Worm (Caenorhabditis elegans) whole organism, early embryonic: ENCODE data around the gene F55G7.5.
A peak's percentile ranks its signal among the peaks of the same experiment; 100 is the strongest.

Source experiments
- B0310.2 ChIP-seq: sonication (generic microtip); optimal IDR thresholded peaks from 2 replicates; lab custom pipeline; 2016; ENCODE audit warnings: mild to moderate bottlenecking, missing genetic modification characterization, missing compliant biosample characterization
- F13C5.2 ChIP-seq: sonication (generic microtip); optimal IDR thresholded peaks from 2 replicates; lab custom pipeline; 2017; ENCODE audit warnings: mild to moderate bottlenecking, missing genetic modification characterization, inconsistent platforms, missing compliant biosample characterization
- aly-1 ChIP-seq: sonication (generic microtip); optimal IDR thresholded peaks from 2 replicates; lab custom pipeline; 2016; ENCODE audit warnings: missing genetic modification characterization, missing compliant biosample characterization
- ama-1 ChIP-seq: fragments of 150-350 bp; optimal IDR thresholded peaks from 2 replicates; lab custom pipeline; 2014
- ceh-13 ChIP-seq: fragments of 200-800 bp; sonication (Bioruptor generic); optimal IDR thresholded peaks from 2 replicates; lab custom pipeline; 2018; ENCODE audit warnings: mild to moderate bottlenecking, missing genetic modification characterization, missing compliant biosample characterization
- ceh-36 ChIP-seq: sonication (generic microtip); optimal IDR thresholded peaks from 2 replicates; lab custom pipeline; 2016; ENCODE audit warnings: missing genetic modification characterization, inconsistent platforms, missing compliant biosample characterization
- ets-7 ChIP-seq: sonication (generic microtip); optimal IDR thresholded peaks from 2 replicates; lab custom pipeline; 2016; ENCODE audit warnings: missing genotype, missing genetic modification characterization, missing compliant biosample characterization
- flt-1 ChIP-seq: fragments of 200-800 bp; sonication (Bioruptor generic); IDR thresholded peaks from 2 replicates; pipeline ENCODE4 v1.3.6; 2022; ENCODE audit warnings: missing genetic modification characterization, missing compliant biosample characterization
- hmbx-1 ChIP-seq: sonication (generic microtip); optimal IDR thresholded peaks from 2 replicates; lab custom pipeline; 2016; ENCODE audit warnings: mild to moderate bottlenecking, missing genetic modification characterization, missing compliant biosample characterization
- hmg-4 ChIP-seq: fragments of 200-800 bp; sonication (Bioruptor generic); optimal IDR thresholded peaks from 2 replicates; lab custom pipeline; 2018; ENCODE audit warnings: mild to moderate bottlenecking, missing genetic modification characterization, missing compliant biosample characterization
- hnd-1 ChIP-seq: sonication (generic microtip); optimal IDR thresholded peaks from 2 replicates; lab custom pipeline; 2016; ENCODE audit warnings: missing genetic modification characterization, missing compliant biosample characterization
- pes-1 ChIP-seq: fragments of 200-800 bp; sonication (Bioruptor generic); IDR thresholded peaks from 2 replicates; pipeline ENCODE4 v1.3.6; 2022; ENCODE audit warnings: missing genetic modification reagents, missing genetic modification characterization, missing compliant biosample characterization
- scrt-1 ChIP-seq: fragments of 200-800 bp; sonication (Bioruptor generic); IDR thresholded peaks from 2 replicates; pipeline ENCODE4 v1.3.6; 2022; ENCODE audit warnings: missing genetic modification characterization, missing compliant biosample characterization
- sea-1 ChIP-seq: fragments of 200-800 bp; sonication (Bioruptor generic); conservative IDR thresholded peaks from 2 replicates; pipeline ENCODE4 v1.3.6; 2022; ENCODE audit warnings: missing genetic modification characterization, missing compliant biosample characterization
- tbx-11 ChIP-seq: fragments of 200-800 bp; sonication (Bioruptor generic); IDR thresholded peaks from 2 replicates; pipeline ENCODE4 v1.3.6; 2022; ENCODE audit warnings: missing genetic modification characterization, missing compliant biosample characterization
- tbx-37 ChIP-seq: fragments of 200-800 bp; sonication (Bioruptor generic); conservative IDR thresholded peaks from 2 replicates; pipeline ENCODE4 v1.3.6; 2022; ENCODE audit warnings: missing genetic modification reagents, missing genetic modification characterization, missing compliant biosample characterization
- tra-4 ChIP-seq: sonication (generic microtip); optimal IDR thresholded peaks from 2 replicates; lab custom pipeline; 2017; ENCODE audit warnings: missing genetic modification characterization, missing compliant biosample characterization

Gene F55G7.5

DNA sequence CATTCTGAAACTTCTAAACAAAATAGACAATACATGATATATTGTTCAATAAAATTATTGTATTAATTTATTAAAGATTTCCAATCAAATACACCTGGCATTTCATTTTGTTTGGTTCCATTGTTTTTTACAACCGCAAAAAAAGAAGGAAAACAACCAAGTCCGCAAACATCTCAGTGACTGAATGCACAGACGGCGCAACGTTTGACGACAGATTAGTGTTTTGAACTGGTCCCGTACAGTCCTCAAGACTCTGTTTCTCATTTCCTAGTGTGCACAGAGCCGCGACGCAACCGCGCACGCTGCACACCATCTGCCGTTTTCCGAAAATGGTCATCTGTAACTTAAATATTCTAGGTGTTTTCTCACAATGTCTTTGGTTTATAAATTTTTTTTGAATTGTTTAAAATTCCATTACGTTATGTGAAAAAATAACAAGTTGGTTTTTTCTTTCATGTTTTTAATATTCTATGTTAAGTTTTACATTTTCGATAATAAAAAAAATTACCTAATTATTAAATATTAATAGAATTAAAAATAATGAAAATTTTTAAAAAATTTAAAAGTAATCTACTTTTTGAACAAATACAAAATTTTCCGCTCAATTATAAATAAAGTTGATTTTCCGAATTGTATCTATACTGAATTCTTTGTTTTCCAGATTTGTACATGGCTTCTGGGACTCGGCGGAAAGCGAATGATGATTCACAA lies 9.6 kb upstream of the F55G7.5 start, which contains the start of gene lsd-1:
TSS of gene lsd-1 (plus strand) at position 661 of the 711 bp plus-strand sequence.
- TF ChIP-seq hmg-4 (GFP tag; lab: Kevin White, UChicago) (peak; percentile 7), ets-7 (tag; lab: Kevin White, UChicago) (no peak)

DNA sequence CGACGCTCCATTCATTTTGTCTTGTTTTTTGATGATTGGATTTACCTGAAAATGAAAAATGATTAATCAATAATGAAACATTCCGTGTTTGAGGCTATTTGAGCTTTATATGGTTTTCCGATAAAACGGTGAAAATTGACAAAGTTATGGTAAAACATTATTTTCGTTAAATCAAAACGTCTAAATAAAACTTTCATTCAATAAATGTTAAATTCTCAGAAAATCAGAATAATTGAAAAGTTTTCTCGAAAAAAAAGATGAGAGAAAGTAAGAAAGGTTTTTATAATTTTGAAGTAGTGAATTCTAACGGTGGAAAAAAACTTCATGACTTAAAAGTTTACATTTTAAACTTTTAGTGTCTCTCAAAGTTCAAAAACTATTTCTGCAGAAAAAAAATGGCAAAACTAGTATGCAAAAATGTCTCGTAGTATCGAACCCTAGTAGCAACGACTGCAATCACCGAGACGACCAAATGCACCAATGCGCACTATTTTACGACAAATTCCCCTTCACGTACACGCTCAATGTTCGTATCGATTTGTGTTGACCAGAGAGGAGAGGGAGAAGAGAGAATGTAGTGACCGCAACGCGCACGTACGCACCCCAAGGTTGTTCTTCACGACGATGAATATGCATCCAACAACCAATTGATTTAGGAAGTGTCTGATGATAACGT lies 8.2 kb upstream of the F55G7.5 start, which contains the start of gene nfya-1:
TSS of gene nfya-1 (minus strand) at position 51 of the 676 bp plus-strand sequence.
- no peak for TF ChIP-seq flt-1
- TF ChIP-seq B0310.2 (tag; lab: Kevin White, UChicago), result no peak
- no peak for TF ChIP-seq ets-7 (tag; lab: Kevin White, UChicago)
- TF ChIP-seq ama-1 (lab: Kevin White, UChicago), result no peak
- no peak for TF ChIP-seq aly-1 (tag; lab: Kevin White, UChicago)
- TF ChIP-seq pes-1 (GFP tag; lab: Robert Waterston, UW), result no peak
- no peak for TF ChIP-seq ceh-36 (tag; lab: Kevin White, UChicago)
- TF ChIP-seq sea-1 (GFP tag; lab: Robert Waterston, UW), result no peak
- TF ChIP-seq F13C5.2 (tag; lab: Kevin White, UChicago), result peak; percentile 9

DNA sequence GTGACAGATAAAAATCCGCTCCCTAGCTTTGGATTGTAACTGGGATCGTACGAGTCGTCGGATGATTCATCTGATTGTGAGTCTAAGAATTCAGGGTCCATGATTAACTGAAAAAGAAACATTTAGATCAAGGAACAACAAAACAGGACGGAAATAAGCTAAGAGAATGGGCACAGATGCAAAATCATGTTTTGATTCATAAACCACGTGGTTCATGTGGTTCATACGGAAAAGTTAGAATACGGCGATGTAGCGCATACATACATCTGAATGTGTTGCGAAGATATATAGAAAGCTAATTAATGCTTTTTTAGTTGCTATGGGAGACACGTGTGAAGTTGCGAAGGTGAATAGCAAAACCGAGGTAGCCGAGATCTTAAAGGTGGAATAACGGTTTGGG lies 3.2 kb upstream of the F55G7.5 start, which contains the start of gene F55G7.3:
TSS of gene F55G7.3 (minus strand) at position 101 of the 400 bp plus-strand sequence.
- no peak for TF ChIP-seq flt-1
- no peak for TF ChIP-seq hmbx-1
- no peak for TF ChIP-seq F13C5.2 (tag; lab: Kevin White, UChicago)
- no peak for TF ChIP-seq ceh-13 (GFP tag; lab: Kevin White, UChicago)
- no peak for TF ChIP-seq ets-7 (tag; lab: Kevin White, UChicago)
- no peak for TF ChIP-seq tbx-37 (GFP tag; lab: Robert Waterston, UW)
- no peak for TF ChIP-seq ama-1 (lab: Kevin White, UChicago)
- TF ChIP-seq hnd-1 (tag; lab: Kevin White, UChicago), result no peak
- TF ChIP-seq hmg-4 (GFP tag; lab: Kevin White, UChicago), result no peak
- no peak for TF ChIP-seq scrt-1
- no peak for TF ChIP-seq aly-1 (tag; lab: Kevin White, UChicago)
- no peak for TF ChIP-seq tra-4 (tag; lab: Kevin White, UChicago)
- no peak for TF ChIP-seq ceh-36 (tag; lab: Kevin White, UChicago)
- TF ChIP-seq tbx-11 (GFP tag; lab: Robert Waterston, UW), result no peak
- TF ChIP-seq sea-1 (GFP tag; lab: Robert Waterston, UW), result no peak

DNA sequence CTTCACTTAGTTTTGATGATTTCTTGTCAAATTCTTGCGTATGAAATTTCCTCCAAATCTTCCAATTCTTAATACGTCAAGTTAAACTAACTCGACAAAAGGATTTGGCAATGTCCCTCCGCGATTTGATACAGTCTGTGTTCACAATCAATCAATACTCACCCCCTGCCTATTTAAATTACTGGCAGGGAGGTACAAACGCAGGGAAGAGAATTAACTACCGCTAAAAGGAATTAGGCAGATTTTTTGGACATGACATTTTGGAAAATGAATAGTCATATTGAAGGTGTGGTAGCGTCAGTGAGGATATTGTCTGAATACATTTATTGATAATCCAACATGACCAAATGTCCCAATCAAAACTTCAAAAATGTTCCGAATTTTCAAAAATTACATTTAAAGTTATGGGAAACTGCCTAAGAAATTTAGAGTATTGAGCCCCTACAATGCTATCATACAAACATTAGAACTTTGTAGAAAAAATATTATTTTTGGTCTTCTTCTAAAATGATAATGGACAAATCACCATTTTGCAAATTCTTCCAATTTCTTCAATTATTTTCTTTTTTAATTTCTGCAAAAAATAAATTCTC lies 1.3 kb downstream of the F55G7.5 start:
- TF ChIP-seq ceh-36 (tag; lab: Kevin White, UChicago) (peak; percentile 31), hmbx-1 (no peak), B0310.2 (tag; lab: Kevin White, UChicago) (no peak), ceh-13 (GFP tag; lab: Kevin White, UChicago) (no peak), tbx-11 (GFP tag; lab: Robert Waterston, UW) (0 out of 2 replicates have a peak, but pooled peaks have one; percentile 69), aly-1 (tag; lab: Kevin White, UChicago) (no peak), tbx-37 (GFP tag; lab: Robert Waterston, UW) (peak; percentile 59; the same call in 1 of the 2 replicates), F13C5.2 (tag; lab: Kevin White, UChicago) (peak; percentile 93), scrt-1 (peak; percentile 60), ama-1 (lab: Kevin White, UChicago) (no peak), hnd-1 (tag; lab: Kevin White, UChicago) (peak; percentile 2), flt-1 (peak; percentile 67), hmg-4 (GFP tag; lab: Kevin White, UChicago) (peak; percentile 81), tra-4 (tag; lab: Kevin White, UChicago) (no peak), ets-7 (tag; lab: Kevin White, UChicago) (peak; percentile 4), pes-1 (GFP tag; lab: Robert Waterston, UW) (no peak; the same call in 1 of the 2 replicates), sea-1 (GFP tag; lab: Robert Waterston, UW) (no peak)

DNA sequence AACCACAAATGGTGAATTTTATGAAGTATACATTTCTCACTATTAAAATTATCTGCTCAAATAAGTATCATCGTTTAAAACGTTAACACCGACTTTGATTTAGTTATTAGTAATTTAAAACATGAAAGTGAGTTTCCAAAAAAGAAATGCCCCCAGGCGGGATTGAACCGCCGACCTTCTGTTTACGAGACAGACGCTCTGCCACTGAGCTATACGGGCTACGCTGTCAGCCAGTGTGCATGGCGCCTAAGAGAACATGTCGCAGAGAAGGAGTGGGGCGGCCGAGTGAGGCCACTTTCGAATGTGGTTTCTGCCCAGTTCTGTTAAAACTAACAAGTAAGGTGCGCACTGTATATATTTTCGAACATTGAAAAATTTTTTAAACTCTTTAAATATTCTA lies 3.8 kb downstream of the F55G7.5 start:
- TF ChIP-seq tbx-37 (GFP tag; lab: Robert Waterston, UW) (peak; percentile 78), F13C5.2 (tag; lab: Kevin White, UChicago) (peak; percentile 80), B0310.2 (tag; lab: Kevin White, UChicago) (peak; percentile 60), hmbx-1 (no peak), hmg-4 (GFP tag; lab: Kevin White, UChicago) (peak; percentile 86), ets-7 (tag; lab: Kevin White, UChicago) (no peak), ceh-13 (GFP tag; lab: Kevin White, UChicago) (peak; percentile 71), sea-1 (GFP tag; lab: Robert Waterston, UW) (peak; percentile 88), ama-1 (lab: Kevin White, UChicago) (no peak), ceh-36 (tag; lab: Kevin White, UChicago) (peak; percentile 65), flt-1 (peak; percentile 83), pes-1 (GFP tag; lab: Robert Waterston, UW) (peak; percentile 90), tbx-11 (GFP tag; lab: Robert Waterston, UW) (peak; percentile 79), hnd-1 (tag; lab: Kevin White, UChicago) (peak; percentile 66), aly-1 (tag; lab: Kevin White, UChicago) (peak; percentile 49), scrt-1 (peak; percentile 86), tra-4 (tag; lab: Kevin White, UChicago) (peak; percentile 20)

ce11 chrX:11933547-11933946 lies 5.2 kb downstream of the F55G7.5 start:
- TF ChIP-seq hmbx-1 (no peak), tbx-37 (GFP tag; lab: Robert Waterston, UW) (no peak), ceh-13 (GFP tag; lab: Kevin White, UChicago) (no peak), B0310.2 (tag; lab: Kevin White, UChicago) (no peak), scrt-1 (no peak), ama-1 (lab: Kevin White, UChicago) (no peak), ceh-36 (tag; lab: Kevin White, UChicago) (no peak)
